Worm (Caenorhabditis elegans) whole organism, early embryonic: ENCODE results near the gene arx-3.

Experiments
- F13C5.2 ChIP-seq: sonication (generic microtip); optimal IDR thresholded peaks from 2 replicates; lab custom pipeline; 2017; ENCODE audit warnings: mild to moderate bottlenecking, missing genetic modification characterization, inconsistent platforms, missing compliant biosample characterization
- aly-1 ChIP-seq: sonication (generic microtip); optimal IDR thresholded peaks from 2 replicates; lab custom pipeline; 2016; ENCODE audit warnings: missing genetic modification characterization, missing compliant biosample characterization
- ama-1 ChIP-seq: fragments of 150-350 bp; optimal IDR thresholded peaks from 2 replicates; lab custom pipeline; 2014
- ceh-36 ChIP-seq: sonication (generic microtip); optimal IDR thresholded peaks from 2 replicates; lab custom pipeline; 2016; ENCODE audit warnings: missing genetic modification characterization, inconsistent platforms, missing compliant biosample characterization
- flt-1 ChIP-seq: fragments of 200-800 bp; sonication (Bioruptor generic); IDR thresholded peaks from 2 replicates; pipeline ENCODE4 v1.3.6; 2022; ENCODE audit warnings: missing genetic modification characterization, missing compliant biosample characterization
- hnd-1 ChIP-seq: sonication (generic microtip); optimal IDR thresholded peaks from 2 replicates; lab custom pipeline; 2016; ENCODE audit warnings: missing genetic modification characterization, missing compliant biosample characterization
- sea-1 ChIP-seq: fragments of 200-800 bp; sonication (Bioruptor generic); conservative IDR thresholded peaks from 2 replicates; pipeline ENCODE4 v1.3.6; 2022; ENCODE audit warnings: missing genetic modification characterization, missing compliant biosample characterization
- tbx-11 ChIP-seq: fragments of 200-800 bp; sonication (Bioruptor generic); IDR thresholded peaks from 2 replicates; pipeline ENCODE4 v1.3.6; 2022; ENCODE audit warnings: missing genetic modification characterization, missing compliant biosample characterization
- tbx-37 ChIP-seq: fragments of 200-800 bp; sonication (Bioruptor generic); conservative IDR thresholded peaks from 2 replicates; pipeline ENCODE4 v1.3.6; 2022; ENCODE audit warnings: missing genetic modification reagents, missing genetic modification characterization, missing compliant biosample characterization

- no peak for TF ChIP-seq ama-1 (lab: Kevin White, UChicago)
- no peak for TF ChIP-seq flt-1
- TF ChIP-seq ceh-36 (tag; lab: Kevin White, UChicago): no peak
- TF ChIP-seq sea-1: no peak
- TF ChIP-seq F13C5.2: no peak
- TF ChIP-seq aly-1 (tag; lab: Kevin White, UChicago): no peak
- no peak for TF ChIP-seq hnd-1 (tag; lab: Kevin White, UChicago)
- TF ChIP-seq tbx-37 (GFP tag; lab: Robert Waterston, UW): no peak
- no peak for TF ChIP-seq tbx-11
These were observed 1.3 kb upstream of the arx-3 start for ce11 chrIII:12059521-12059920.
